Worm (Caenorhabditis elegans): ENCODE results near the gene ctsa-1.2.
A peak's percentile ranks its signal among the peaks of the same experiment; 100 is the strongest.

The ctsa-1.2 gene

ce11 chrII:11737347-11737746 lies 1.8 kb upstream of the ctsa-1.2 start (continued):
- TF ChIP-seq ceh-8 (GFP tag; optimal IDR thresholded peaks at IDR 0.05) (no peak), dsc-1 (tag; optimal IDR thresholded peaks at IDR 0.05) (no peak), ztf-11 (tag; optimal IDR thresholded peaks at IDR 0.05) (no peak), zip-4 (GFP tag; optimal IDR thresholded peaks at IDR 0.05) (no peak), efl-1 (optimal IDR thresholded peaks at IDR 0.05) (peak; percentile 5 to 33), efl-1 (GFP tag; optimal IDR thresholded peaks at IDR 0.05 in 1 of 2) (peak in 1 of 2 experiments; percentile 91), zag-1 (tag; optimal IDR thresholded peaks at IDR 0.05) (no peak), vab-15 (tag; optimal IDR thresholded peaks at IDR 0.05) (no peak), hlh-4 (tag; optimal IDR thresholded peaks at IDR 0.05) (no peak), aha-1 (tag; optimal IDR thresholded peaks at IDR 0.05) (no peak), unc-98 (GFP tag; IDR thresholded peaks at IDR 0.05) (no peak), blmp-1 (tag; optimal IDR thresholded peaks at IDR 0.05) (peak; percentile 84), nhr-85 (tag) (peak; percentile 93), lir-3 (tag; optimal IDR thresholded peaks at IDR 0.05; ENCODE audit: poor library complexity) (peak; percentile 23), irx-1 (tag; optimal IDR thresholded peaks at IDR 0.05) (no peak), ceh-88 (GFP tag; IDR thresholded peaks at IDR 0.05) (no peak), C16A3.4 (tag; optimal IDR thresholded peaks at IDR 0.05) (no peak), efl-3 (GFP tag; optimal IDR thresholded peaks at IDR 0.05) (no peak), ceh-82 (tag; optimal IDR thresholded peaks at IDR 0.05) (no peak), xbp-1 (tag; optimal IDR thresholded peaks at IDR 0.05) (peak; percentile 20), nhr-77 (tag; optimal IDR thresholded peaks at IDR 0.05) (no peak), fkh-8 (tag; optimal IDR thresholded peaks at IDR 0.05) (no peak), unc-130 (tag; optimal IDR thresholded peaks at IDR 0.05) (no peak), aly-2 (tag; optimal IDR thresholded peaks at IDR 0.05) (no peak), mdl-1 (tag; optimal IDR thresholded peaks at IDR 0.05) (peak in 1 of 2 experiments; percentile 18), unc-86 (tag; optimal IDR thresholded peaks at IDR 0.05) (no peak), F16B12.6 (tag; optimal IDR thresholded peaks at IDR 0.05) (no peak), mep-1 (tag; optimal IDR thresholded peaks at IDR 0.05) (peak; percentile 60), lsy-2 (tag; optimal IDR thresholded peaks at IDR 0.05) (peak; percentile 41 to 53), sup-37 (GFP tag; optimal IDR thresholded peaks at IDR 0.05) (no peak), lin-35 (GFP tag; optimal IDR thresholded peaks at IDR 0.05) (peak in 1 of 2 experiments; percentile 47), nhr-237 (tag; optimal IDR thresholded peaks at IDR 0.05) (no peak), sox-4 (tag; optimal IDR thresholded peaks at IDR 0.05) (no peak), dpl-1 (GFP tag; optimal IDR thresholded peaks at IDR 0.05) (peak in 1 of 3 experiments; percentile 30), fos-1 (tag; optimal IDR thresholded peaks at IDR 0.05) (no peak), ama-1 (optimal IDR thresholded peaks at IDR 0.05) (no peak), egl-27 (tag; optimal IDR thresholded peaks at IDR 0.05) (no peak), nhr-76 (tag; optimal IDR thresholded peaks at IDR 0.05) (no peak), egl-13 (tag; optimal IDR thresholded peaks at IDR 0.05) (no peak)

DNA sequence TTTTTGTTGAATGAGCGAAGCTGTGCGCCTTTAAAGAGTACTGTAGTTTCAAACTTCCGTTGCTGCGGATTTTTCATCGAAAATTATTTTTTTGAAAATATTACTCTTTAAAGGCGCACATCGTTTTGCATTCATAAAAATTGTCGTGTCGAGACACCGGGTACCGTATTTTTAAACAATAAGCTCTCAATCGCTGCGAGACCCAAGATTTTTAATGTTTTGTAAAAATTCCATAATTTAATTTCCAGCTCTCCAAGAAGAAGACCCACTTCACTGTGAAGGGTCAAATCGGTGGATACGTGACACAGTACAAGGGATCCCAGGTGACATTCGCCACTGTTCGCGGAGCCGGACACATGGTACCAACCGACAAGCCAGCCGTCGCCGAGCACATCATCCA lies 3.2 kb downstream of the ctsa-1.2 start:
- TF ChIP-seq unc-98 (GFP tag; IDR thresholded peaks at IDR 0.05): no peak
- no peak for TF ChIP-seq nhr-76 (tag; optimal IDR thresholded peaks at IDR 0.05)

DNA sequence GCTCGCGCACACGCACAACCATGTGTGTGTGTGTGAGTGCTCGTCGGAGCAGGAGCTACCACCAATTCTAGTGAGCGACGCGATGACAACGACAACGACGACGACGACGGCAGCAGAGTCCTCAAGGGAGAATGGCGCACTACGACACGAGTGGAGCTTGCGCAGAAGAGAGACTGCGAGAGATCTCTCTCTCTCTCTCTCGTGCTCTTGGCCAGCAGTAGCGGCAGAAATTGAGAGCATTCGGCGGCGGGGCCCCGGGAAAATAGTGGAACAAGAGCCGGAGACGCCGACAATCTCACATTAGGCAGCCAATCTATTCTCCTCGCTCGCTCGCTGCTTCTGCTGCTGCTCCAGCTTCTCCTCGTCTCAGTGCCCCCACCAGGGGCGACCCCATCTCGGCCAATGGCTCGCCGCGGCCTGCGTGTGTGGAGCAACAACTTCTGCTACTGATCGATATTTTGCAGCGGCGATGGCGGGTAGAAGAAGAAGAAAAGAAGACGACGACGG lies 7.7 kb downstream of the ctsa-1.2 start:
- TF ChIP-seq ztf-4 (tag; optimal IDR thresholded peaks at IDR 0.05): peak; percentile 31
- peak; percentile 55 for TF ChIP-seq lir-3 (tag; optimal IDR thresholded peaks at IDR 0.05; ENCODE audit: poor library complexity)
- TF ChIP-seq lin-14 (GFP tag; optimal IDR thresholded peaks at IDR 0.05): peak; percentile 93
- peak; percentile 77 for TF ChIP-seq nhr-47 (tag; optimal IDR thresholded peaks at IDR 0.05)
- TF ChIP-seq ama-1 (optimal IDR thresholded peaks at IDR 0.05): no peak
- TF ChIP-seq sptf-1 (tag; optimal IDR thresholded peaks at IDR 0.05): no peak
- peak; percentile 48 for TF ChIP-seq sox-4 (tag; optimal IDR thresholded peaks at IDR 0.05)
- peak; percentile 72 for TF ChIP-seq swsn-7 (tag; optimal IDR thresholded peaks at IDR 0.05)
- no peak for TF ChIP-seq tlp-1 (tag; optimal IDR thresholded peaks at IDR 0.05)
- no peak for TF ChIP-seq C34B4.2 (tag; optimal IDR thresholded peaks at IDR 0.05)
- peak; percentile 80 for TF ChIP-seq tbx-2 (tag; optimal IDR thresholded peaks at IDR 0.05)
- TF ChIP-seq egl-13 (tag; optimal IDR thresholded peaks at IDR 0.05): peak; percentile 69
- TF ChIP-seq ceh-90 (tag; optimal IDR thresholded peaks at IDR 0.05): no peak
- TF ChIP-seq grh-1 (GFP tag; IDR thresholded peaks at IDR 0.05): no peak
- TF ChIP-seq unc-30 (tag; optimal IDR thresholded peaks at IDR 0.05): no peak
- TF ChIP-seq jun-1 (tag; optimal IDR thresholded peaks at IDR 0.05): peak; percentile 43
- TF ChIP-seq snpc-4 (tag; optimal IDR thresholded peaks at IDR 0.05): peak; percentile 42
- peak; percentile 1 to 57 for TF ChIP-seq lsy-2 (tag; optimal IDR thresholded peaks at IDR 0.05)
- TF ChIP-seq mab-9 (GFP tag; IDR thresholded peaks at IDR 0.05): peak; percentile 72

Measured in whole organism, L1 larva.